Fruit fly (Drosophila melanogaster) whole organism, embryonic: ENCODE data around the gene His3.3A.
A peak's percentile ranks its signal among the peaks of the same experiment; 100 is the strongest.

Experiments
- Aef1 ChIP-seq: fragments of 200-800 bp; sonication (Bioruptor generic); IDR thresholded peaks from 3 replicates; pipeline ENCODE4 v1.3.6; 2022; ENCODE audit warnings: missing biosample characterization, missing genetic modification characterization
- CG1024 ChIP-seq: fragments of 200-800 bp; sonication (Bioruptor generic); IDR thresholded peaks from 2 replicates; pipeline ENCODE4 v1.3.6; 2022; ENCODE audit warnings: missing biosample characterization, missing genetic modification characterization
- CG10267 ChIP-seq: fragments of 200-800 bp; sonication (Bioruptor generic); optimal IDR thresholded peaks from 2 replicates; lab custom pipeline; 2018; ENCODE audit warnings: missing biosample characterization, mild to moderate bottlenecking, missing genetic modification characterization, moderate library complexity
- CG10366 ChIP-seq: fragments of 200-800 bp; sonication (Bioruptor generic); IDR thresholded peaks from 2 replicates; pipeline ENCODE4 v1.3.6; 2022; ENCODE audit warnings: missing biosample characterization, missing genetic modification characterization
- CG13894 ChIP-seq: fragments of 200-800 bp; sonication (Bioruptor generic); optimal IDR thresholded peaks from 3 replicates; lab custom pipeline; 2018; ENCODE audit warnings: missing biosample characterization, mild to moderate bottlenecking, missing genetic modification characterization, moderate library complexity
- CG14710 ChIP-seq: fragments of 200-800 bp; sonication (Bioruptor generic); optimal IDR thresholded peaks from 3 replicates; lab custom pipeline; 2019; ENCODE audit warnings: missing biosample characterization, mild to moderate bottlenecking, missing genetic modification characterization, moderate library complexity
- CG16815 ChIP-seq: fragments of 200-800 bp; sonication (Bioruptor generic); optimal IDR thresholded peaks from 3 replicates; lab custom pipeline; 2017; ENCODE audit warnings: missing biosample characterization, mild to moderate bottlenecking, missing genetic modification characterization
- CG17802 ChIP-seq: fragments of 200-800 bp; sonication (Bioruptor generic); optimal IDR thresholded peaks from 2 replicates; lab custom pipeline; 2018; ENCODE audit warnings: missing biosample characterization, mild to moderate bottlenecking, missing genetic modification characterization, moderate library complexity
- CG2202 ChIP-seq: fragments of 200-800 bp; sonication (Bioruptor generic); optimal IDR thresholded peaks from 2 replicates; lab custom pipeline; 2018; ENCODE audit warnings: missing biosample characterization, mild to moderate bottlenecking, missing genetic modification characterization
- CG30431 ChIP-seq: fragments of 200-800 bp; sonication (Bioruptor generic); optimal IDR thresholded peaks from 2 replicates; lab custom pipeline; 2017; ENCODE audit warnings: missing biosample characterization, missing genetic modification characterization
- CG3163 ChIP-seq: fragments of 200-800 bp; sonication (Bioruptor generic); optimal IDR thresholded peaks from 3 replicates; lab custom pipeline; 2016; ENCODE audit warnings: missing biosample characterization, missing genetic modification characterization
- CG34224 ChIP-seq: fragments of 200-800 bp; sonication (Bioruptor generic); IDR thresholded peaks from 3 replicates; pipeline ENCODE4 v1.3.6; 2022; ENCODE audit warnings: missing biosample characterization, missing genetic modification characterization; ENCODE audit not compliant: partially characterized antibody
- CG34376 ChIP-seq: fragments of 200-800 bp; sonication (Bioruptor generic); optimal IDR thresholded peaks from 2 replicates; lab custom pipeline; 2018; ENCODE audit warnings: missing biosample characterization, mild to moderate bottlenecking, missing genetic modification characterization
- CG3995 ChIP-seq: fragments of 200-800 bp; sonication (Bioruptor generic); optimal IDR thresholded peaks from 3 replicates; lab custom pipeline; 2016; ENCODE audit warnings: missing biosample characterization, missing genetic modification characterization
- CG42726 ChIP-seq: fragments of 200-800 bp; sonication (Bioruptor generic); IDR thresholded peaks from 2 replicates; pipeline ENCODE4 v1.3.6; 2022; ENCODE audit warnings: missing biosample characterization, missing genetic modification characterization; ENCODE audit not compliant: partially characterized antibody
- CG5245 ChIP-seq: fragments of 200-800 bp; sonication (Bioruptor generic); optimal IDR thresholded peaks from 3 replicates; lab custom pipeline; 2016; ENCODE audit warnings: missing biosample characterization, missing genetic modification characterization
- CG8944 ChIP-seq: fragments of 200-800 bp; sonication (Bioruptor generic); optimal IDR thresholded peaks from 3 replicates; lab custom pipeline; 2016; ENCODE audit warnings: missing biosample characterization, missing genetic modification characterization
- CoRest ChIP-seq: fragments of 200-800 bp; sonication (Bioruptor generic); optimal IDR thresholded peaks from 3 replicates; lab custom pipeline; 2018; ENCODE audit warnings: missing biosample characterization, mild to moderate bottlenecking, missing genetic modification characterization, moderate library complexity
- D19A ChIP-seq: fragments of 200-800 bp; optimal IDR thresholded peaks from 3 replicates; lab custom pipeline; 2019; ENCODE audit warnings: missing biosample characterization, mild to moderate bottlenecking, missing genetic modification characterization, moderate library complexity
- Deaf1 ChIP-seq: fragments of 200-800 bp; optimal IDR thresholded peaks from 3 replicates; lab custom pipeline; 2019; ENCODE audit warnings: missing biosample characterization, mild to moderate bottlenecking, missing genetic modification characterization, moderate library complexity
- Dll ChIP-seq: fragments of 200-800 bp; sonication (Bioruptor generic); IDR thresholded peaks from 4 replicates; pipeline ENCODE4 v1.3.6; 2022; ENCODE audit warnings: missing biosample characterization, missing genetic modification characterization; ENCODE audit not compliant: partially characterized antibody
- Doc2 ChIP-seq: fragments of 200-800 bp; sonication (Bioruptor generic); IDR thresholded peaks from 2 replicates; pipeline ENCODE4 v1.3.6; 2022; ENCODE audit warnings: missing biosample characterization, missing genetic modification characterization
- Dref ChIP-seq: fragments of 200-800 bp; sonication (Bioruptor generic); IDR thresholded peaks from 2 replicates; pipeline ENCODE4 v1.3.6; 2022; ENCODE audit warnings: missing biosample characterization, missing genetic modification characterization
- E2f1 ChIP-seq: fragments of 200-800 bp; sonication (Bioruptor generic); IDR thresholded peaks from 2 replicates; pipeline ENCODE4 v1.3.6; 2022; ENCODE audit warnings: missing biosample characterization, missing genetic modification characterization
- Hand ChIP-seq: fragments of 200-800 bp; sonication (Bioruptor generic); optimal IDR thresholded peaks from 2 replicates; lab custom pipeline; 2017; ENCODE audit warnings: mild to moderate bottlenecking, missing biosample characterization, missing genetic modification reagents, missing genetic modification characterization
- Jarid2 ChIP-seq: fragments of 200-800 bp; sonication (Bioruptor generic); optimal IDR thresholded peaks from 3 replicates; lab custom pipeline; 2017; ENCODE audit warnings: mild to moderate bottlenecking, missing biosample characterization, missing genetic modification reagents, missing genetic modification characterization
- MBD-R2 ChIP-seq: fragments of 200-800 bp; sonication (Bioruptor generic); IDR thresholded peaks from 2 replicates; pipeline ENCODE4 v1.3.6; 2022; ENCODE audit warnings: missing biosample characterization, missing genetic modification characterization
- NK7.1 ChIP-seq: fragments of 200-800 bp; sonication (Bioruptor generic); optimal IDR thresholded peaks from 3 replicates; lab custom pipeline; 2016; ENCODE audit warnings: missing biosample characterization, missing genetic modification characterization
- Nf-YA ChIP-seq: fragments of 200-800 bp; sonication (Bioruptor generic); IDR thresholded peaks from 2 replicates; pipeline ENCODE4 v1.3.6; 2022; ENCODE audit warnings: missing biosample characterization, missing genetic modification characterization
- Oaz ChIP-seq: fragments of 200-800 bp; sonication (Bioruptor generic); IDR thresholded peaks from 2 replicates; pipeline ENCODE4 v1.3.6; 2022; ENCODE audit warnings: missing biosample characterization, missing genetic modification characterization
- Opbp ChIP-seq: fragments of 200-800 bp; sonication (Bioruptor generic); IDR thresholded peaks from 3 replicates; pipeline ENCODE4 v1.3.6; 2022; ENCODE audit warnings: missing biosample characterization, missing genetic modification characterization; ENCODE audit not compliant: partially characterized antibody
- Poxn ChIP-seq: fragments of 200-800 bp; sonication (Bioruptor generic); IDR thresholded peaks from 2 replicates; pipeline ENCODE4 v1.3.6; 2022; ENCODE audit warnings: missing biosample characterization, missing genetic modification characterization
- Stat92E ChIP-seq, 3 experiments: fragments of >200 bp in 2 of 3; fragments of 200-800 bp in 1 of 3; sonication (Bioruptor generic) in 1 of 3; optimal IDR thresholded peaks; 2 replicates each; lab custom pipeline; 2017 to 2019; ENCODE audit warnings: missing biosample characterization in 3 of 3, missing genetic modification characterization in 3 of 3, mild to moderate bottlenecking in 1 of 3, moderate library complexity in 1 of 3
- Taf1 ChIP-seq: fragments of 200-800 bp; sonication (Bioruptor generic); IDR thresholded peaks from 2 replicates; pipeline ENCODE4 v1.3.6; 2022; ENCODE audit warnings: missing biosample characterization, missing genetic modification characterization
- emc ChIP-seq: fragments of 200-800 bp; sonication (Bioruptor generic); optimal IDR thresholded peaks from 2 replicates; lab custom pipeline; 2016; ENCODE audit warnings: missing biosample characterization, missing genetic modification characterization
- eve ChIP-seq, 2 experiments: fragments of >200 bp; optimal IDR thresholded peaks; 2 replicates each; lab custom pipeline; 2017; ENCODE audit warnings: missing biosample characterization in 2 of 2, missing genetic modification characterization in 2 of 2
- grn ChIP-seq: fragments of 200-800 bp; sonication (Bioruptor generic); optimal IDR thresholded peaks from 3 replicates; lab custom pipeline; 2017; ENCODE audit warnings: missing biosample characterization, missing genetic modification characterization
- gro ChIP-seq: fragments of 200-800 bp; sonication (Bioruptor generic); optimal IDR thresholded peaks from 2 replicates; lab custom pipeline; 2016; ENCODE audit warnings: missing biosample characterization, missing genetic modification characterization
- ham ChIP-seq: fragments of 200-800 bp; sonication (Bioruptor generic); IDR thresholded peaks from 2 replicates; pipeline ENCODE4 v1.3.6; 2022; ENCODE audit warnings: missing biosample characterization, missing genetic modification characterization
- jing ChIP-seq: fragments of 200-800 bp; sonication (Bioruptor generic); optimal IDR thresholded peaks from 2 replicates; lab custom pipeline; 2018; ENCODE audit warnings: missing biosample characterization, mild to moderate bottlenecking, missing genetic modification characterization
- lmd ChIP-seq: fragments of 200-800 bp; sonication (Bioruptor generic); IDR thresholded peaks from 2 replicates; pipeline ENCODE4 v1.3.6; 2022; ENCODE audit warnings: missing biosample characterization, missing genetic modification characterization
- lov ChIP-seq, 2 experiments: fragments of 200-800 bp in 1 of 2; fragments of >200 bp in 1 of 2; sonication (Bioruptor generic) in 1 of 2; IDR thresholded peaks in 1 of 2; optimal IDR thresholded peaks in 1 of 2; 2 replicates in 1 of 2; 3 replicates in 1 of 2; pipeline versions ENCODE4 v1.3.6 to Lab custom; 2017 to 2022; ENCODE audit warnings: missing biosample characterization in 1 of 2, missing genetic modification characterization in 1 of 2
- org-1 ChIP-seq: fragments of 200-800 bp; sonication (Bioruptor generic); optimal IDR thresholded peaks from 2 replicates; lab custom pipeline; 2017; ENCODE audit warnings: missing biosample characterization, missing genetic modification characterization
- pita ChIP-seq: fragments of 200-800 bp; sonication (Bioruptor generic); optimal IDR thresholded peaks from 2 replicates; lab custom pipeline; 2017; ENCODE audit warnings: missing biosample characterization, mild to moderate bottlenecking, missing genetic modification characterization
- repo ChIP-seq: fragments of 200-800 bp; sonication (Bioruptor generic); optimal IDR thresholded peaks from 2 replicates; lab custom pipeline; 2016; ENCODE audit warnings: missing biosample characterization, missing genetic modification characterization
- sc ChIP-seq, 3 experiments: fragments of >200 bp in 2 of 3; fragments of 200-800 bp in 1 of 3; sonication (Bioruptor generic) in 1 of 3; optimal IDR thresholded peaks; 2 replicates in 2 of 3; 3 replicates in 1 of 3; lab custom pipeline; 2017; ENCODE audit warnings: mild to moderate bottlenecking in 1 of 3, missing biosample characterization in 1 of 3, missing genetic modification characterization in 1 of 3, missing genetic modification reagents in 1 of 3
- sd ChIP-seq: fragments of 200-800 bp; sonication (Bioruptor generic); optimal IDR thresholded peaks from 3 replicates; lab custom pipeline; 2018; ENCODE audit warnings: missing biosample characterization, mild to moderate bottlenecking, missing genetic modification characterization, moderate library complexity
- sens ChIP-seq: fragments of 200-800 bp; sonication (Bioruptor generic); peaks from one replicate; lab custom pipeline; 2016; ENCODE audit warnings: missing biosample characterization, missing genetic modification characterization
- stc ChIP-seq: fragments of 200-800 bp; sonication (Bioruptor generic); IDR thresholded peaks from 2 replicates; pipeline ENCODE4 v1.3.6; 2022; ENCODE audit warnings: missing biosample characterization, missing genetic modification characterization
- wek ChIP-seq: fragments of 200-800 bp; sonication (Bioruptor generic); optimal IDR thresholded peaks from 3 replicates; lab custom pipeline; 2018; ENCODE audit warnings: missing biosample characterization, mild to moderate bottlenecking, missing genetic modification characterization, moderate library complexity

Gene His3.3A

DNA sequence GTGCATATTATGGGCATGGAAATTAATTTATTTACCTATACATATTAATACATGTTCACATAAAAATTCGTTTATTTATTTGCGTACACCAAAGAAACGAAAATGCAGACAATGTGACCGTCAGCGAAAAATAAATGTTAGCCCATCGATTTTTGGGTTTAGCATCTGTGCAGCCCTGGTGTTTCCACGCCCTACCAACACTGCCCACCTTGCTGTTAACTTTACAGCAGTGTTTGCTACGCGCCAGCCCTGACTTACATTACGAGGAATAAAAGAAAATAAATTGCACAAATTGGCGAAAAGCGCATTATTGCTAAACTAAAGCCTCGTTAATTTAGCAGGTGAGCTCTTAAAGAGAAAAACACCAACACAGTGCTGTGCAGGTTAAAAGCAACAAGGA, 11.8 kb upstream of the His3.3A start, which contains the start of the genes CG33995, CG44000 and CG44001 (continued):
- TF ChIP-seq Doc2 (GFP tag; lab: Robert Waterston, UW), result no peak
- no peak for TF ChIP-seq Taf1 (GFP tag; lab: Robert Waterston, UW)
- peak; percentile 54 for TF ChIP-seq repo (GFP tag; lab: Kevin White, UChicago)
- TF ChIP-seq Dref (GFP tag; lab: Robert Waterston, UW), result peak; percentile 55
- TF ChIP-seq CG3163 (GFP tag; lab: Kevin White, UChicago), result peak; percentile 15
- TF ChIP-seq CG13894 (tag; lab: Kevin White, UChicago), result peak; percentile 34
- no peak for TF ChIP-seq wek (GFP tag; lab: Kevin White, UChicago)
- TF ChIP-seq D19A (tag; lab: Kevin White, UChicago), result no peak
- TF ChIP-seq Opbp, result peak; percentile 80
- no peak for TF ChIP-seq Poxn (GFP tag; lab: Robert Waterston, UW)
- TF ChIP-seq lov (optimal IDR thresholded peaks at IDR 0.05; lab: Kevin White, UChicago), result no peak
- no peak for TF ChIP-seq lov (GFP tag; IDR thresholded peaks at IDR 0.05; lab: Robert Waterston, UW)
- no peak for TF ChIP-seq CG42726 (GFP tag; lab: Robert Waterston, UW)
- no peak for TF ChIP-seq E2f1 (GFP tag; lab: Robert Waterston, UW)
- peak in 1 of 3 experiments; percentile 60 for TF ChIP-seq Stat92E (GFP tag; optimal IDR thresholded peaks at IDR 0.05; lab: Kevin White, UChicago)
- peak; percentile 48 for TF ChIP-seq CG34376 (GFP tag; lab: Kevin White, UChicago)
- TF ChIP-seq CG5245 (GFP tag; lab: Kevin White, UChicago), result peak; percentile 45
- TF ChIP-seq CG16815 (GFP tag; lab: Kevin White, UChicago), result no peak
- no peak for TF ChIP-seq sd (tag; lab: Kevin White, UChicago)
- no peak for TF ChIP-seq Hand (GFP tag; lab: Kevin White, UChicago)
- TF ChIP-seq sens (GFP tag; lab: Kevin White, UChicago), result peak; percentile 93
- peak; percentile 17 for TF ChIP-seq Deaf1 (tag; lab: Kevin White, UChicago)
- peak; percentile 29 for TF ChIP-seq CG3995 (GFP tag; lab: Kevin White, UChicago)
- 0 out of 3 replicates have a peak, but pooled peaks have one; percentile 18 for TF ChIP-seq CG34224 (GFP tag; lab: Robert Waterston, UW)
- TF ChIP-seq Oaz (GFP tag; lab: Robert Waterston, UW), result no peak
- peak; percentile 32 for TF ChIP-seq CG10366
- no peak for TF ChIP-seq ham
- TF ChIP-seq CG2202 (tag; lab: Kevin White, UChicago), result no peak
- peak; percentile 94 for TF ChIP-seq MBD-R2
- peak; percentile 27; the same call in 1 of the 2 replicates for TF ChIP-seq lmd (GFP tag; lab: Robert Waterston, UW)
- no peak for TF ChIP-seq NK7.1 (GFP tag; lab: Kevin White, UChicago)
- TF ChIP-seq jing (GFP tag; lab: Kevin White, UChicago), result no peak
- peak; percentile 48 for TF ChIP-seq CG8944
- TF ChIP-seq grn (GFP tag; lab: Kevin White, UChicago), result no peak
- no peak for TF ChIP-seq Dll (GFP tag; lab: Robert Waterston, UW)
- TF ChIP-seq sc (optimal IDR thresholded peaks at IDR 0.05; lab: Kevin White, UChicago), result no peak
- TF ChIP-seq sc (GFP tag; optimal IDR thresholded peaks at IDR 0.05; lab: Kevin White, UChicago), result no peak
- no peak for TF ChIP-seq Aef1
- TF ChIP-seq CG10267 (tag; lab: Kevin White, UChicago), result peak; percentile 97
- TF ChIP-seq Nf-YA (GFP tag; lab: Robert Waterston, UW), result no peak
- TF ChIP-seq CG17802, result no peak
- TF ChIP-seq CG30431 (GFP tag; lab: Kevin White, UChicago), result no peak
- TF ChIP-seq eve (GFP tag; optimal IDR thresholded peaks at IDR 0.05; lab: Kevin White, UChicago), result no peak
- peak; percentile 49; the same call in 1 of the 2 replicates for TF ChIP-seq CG1024 (GFP tag; lab: Robert Waterston, UW)
- peak; percentile 51 for TF ChIP-seq CoRest
- peak; percentile 86 for TF ChIP-seq CG14710 (tag; lab: Kevin White, UChicago)
- TF ChIP-seq org-1, result no peak
- no peak for TF ChIP-seq pita (GFP tag; lab: Kevin White, UChicago)
- peak; percentile 4 for TF ChIP-seq emc (GFP tag; lab: Kevin White, UChicago)
- TF ChIP-seq gro (GFP tag; lab: Kevin White, UChicago), result peak; percentile 45
- peak; percentile 2 for TF ChIP-seq Jarid2
- no peak for TF ChIP-seq stc (GFP tag; lab: Robert Waterston, UW)
